Fruit fly (Drosophila melanogaster) whole organism, embryonic: ENCODE results near the gene Ndfip.

Source experiments
- B-H2 ChIP-seq: fragments of 200-800 bp; sonication (Bioruptor generic); optimal IDR thresholded peaks from 2 replicates; lab custom pipeline; 2018; ENCODE audit warnings: missing biosample characterization, mild to moderate bottlenecking, missing genetic modification characterization
- CG10366 ChIP-seq: fragments of 200-800 bp; sonication (Bioruptor generic); IDR thresholded peaks from 2 replicates; pipeline ENCODE4 v1.3.6; 2022; ENCODE audit warnings: missing biosample characterization, missing genetic modification characterization
- CG11093 ChIP-seq: fragments of 200-800 bp; sonication (Bioruptor generic); IDR thresholded peaks from 3 replicates; pipeline ENCODE4 v1.3.6; 2022; ENCODE audit warnings: missing biosample characterization, missing genetic modification characterization
- CG12219 ChIP-seq: fragments of 200-800 bp; sonication (Bioruptor generic); optimal IDR thresholded peaks from 3 replicates; lab custom pipeline; 2018; ENCODE audit warnings: missing biosample characterization, mild to moderate bottlenecking, missing genetic modification characterization
- CG12299 ChIP-seq: fragments of 200-800 bp; sonication (Bioruptor generic); optimal IDR thresholded peaks from 2 replicates; lab custom pipeline; 2018; ENCODE audit warnings: missing biosample characterization, mild to moderate bottlenecking, missing genetic modification characterization
- CG12769 ChIP-seq: fragments of 200-800 bp; sonication (Bioruptor generic); optimal IDR thresholded peaks from 2 replicates; lab custom pipeline; 2019; ENCODE audit warnings: missing biosample characterization, mild to moderate bottlenecking, missing genetic modification characterization, moderate library complexity
- CG13123 ChIP-seq: fragments of 200-800 bp; sonication (Bioruptor generic); optimal IDR thresholded peaks from 2 replicates; lab custom pipeline; 2016; ENCODE audit warnings: missing biosample characterization, missing genetic modification characterization
- CG13296 ChIP-seq: fragments of 200-800 bp; sonication (Bioruptor generic); optimal IDR thresholded peaks from 3 replicates; lab custom pipeline; 2018; ENCODE audit warnings: missing biosample characterization, mild to moderate bottlenecking, missing genetic modification characterization
- CG13424 ChIP-seq: fragments of 200-800 bp; sonication (Bioruptor generic); optimal IDR thresholded peaks from 2 replicates; lab custom pipeline; 2019; ENCODE audit warnings: missing biosample characterization, mild to moderate bottlenecking, missing genetic modification characterization, moderate library complexity
- CG1602 ChIP-seq: fragments of 200-800 bp; sonication (Bioruptor generic); optimal IDR thresholded peaks from 3 replicates; lab custom pipeline; 2016; ENCODE audit warnings: missing biosample characterization, missing genetic modification characterization
- CG3995 ChIP-seq: fragments of 200-800 bp; sonication (Bioruptor generic); optimal IDR thresholded peaks from 3 replicates; lab custom pipeline; 2016; ENCODE audit warnings: missing biosample characterization, missing genetic modification characterization
- CG4282 ChIP-seq: fragments of 200-800 bp; sonication (Bioruptor generic); optimal IDR thresholded peaks from 2 replicates; lab custom pipeline; 2016; ENCODE audit warnings: missing biosample characterization, missing genetic modification characterization
- CG6254 ChIP-seq: fragments of 200-800 bp; sonication (Bioruptor generic); optimal IDR thresholded peaks from 3 replicates; lab custom pipeline; 2017; ENCODE audit warnings: mild to moderate bottlenecking, missing biosample characterization, missing genetic modification reagents, missing genetic modification characterization
- CG6813 ChIP-seq: fragments of 200-800 bp; sonication (Bioruptor generic); optimal IDR thresholded peaks from 2 replicates; lab custom pipeline; 2017; ENCODE audit warnings: missing biosample characterization, missing genetic modification characterization, mild to moderate bottlenecking, moderate library complexity, missing genetic modification reagents
- CG7372 ChIP-seq: fragments of 200-800 bp; sonication (Bioruptor generic); IDR thresholded peaks from 2 replicates; pipeline ENCODE4 v1.3.6; 2022; ENCODE audit warnings: missing biosample characterization, missing genetic modification characterization
- CG7745 ChIP-seq: fragments of 200-800 bp; sonication (Bioruptor generic); optimal IDR thresholded peaks from 2 replicates; lab custom pipeline; 2018; ENCODE audit warnings: missing biosample characterization, mild to moderate bottlenecking, missing genetic modification characterization, moderate library complexity
- CG7987 ChIP-seq: fragments of 200-800 bp; sonication (Bioruptor generic); optimal IDR thresholded peaks from 2 replicates; lab custom pipeline; 2018; ENCODE audit warnings: missing biosample characterization, mild to moderate bottlenecking, missing genetic modification characterization, moderate library complexity
- CG8281 ChIP-seq: fragments of 200-800 bp; sonication (Bioruptor generic); optimal IDR thresholded peaks from 2 replicates; lab custom pipeline; 2018; ENCODE audit warnings: missing biosample characterization, mild to moderate bottlenecking, missing genetic modification characterization, moderate library complexity
- CG8765 ChIP-seq: fragments of 200-800 bp; sonication (Bioruptor generic); IDR thresholded peaks from 2 replicates; pipeline ENCODE4 v1.3.6; 2022; ENCODE audit warnings: missing biosample characterization, missing genetic modification characterization
- Chrac-16 ChIP-seq: fragments of 200-800 bp; sonication (Bioruptor generic); optimal IDR thresholded peaks from 3 replicates; lab custom pipeline; 2016; ENCODE audit warnings: missing biosample characterization, missing genetic modification characterization
- CoRest ChIP-seq: fragments of 200-800 bp; sonication (Bioruptor generic); optimal IDR thresholded peaks from 3 replicates; lab custom pipeline; 2018; ENCODE audit warnings: missing biosample characterization, mild to moderate bottlenecking, missing genetic modification characterization, moderate library complexity
- Dip2 ChIP-seq: fragments of 200-800 bp; sonication (Bioruptor generic); IDR thresholded peaks from 2 replicates; pipeline ENCODE4 v1.3.6; 2022; ENCODE audit warnings: missing biosample characterization, missing genetic modification characterization
- Doc2 ChIP-seq: fragments of 200-800 bp; sonication (Bioruptor generic); IDR thresholded peaks from 2 replicates; pipeline ENCODE4 v1.3.6; 2022; ENCODE audit warnings: missing biosample characterization, missing genetic modification characterization
- E2f1 ChIP-seq: fragments of 200-800 bp; sonication (Bioruptor generic); IDR thresholded peaks from 2 replicates; pipeline ENCODE4 v1.3.6; 2022; ENCODE audit warnings: missing biosample characterization, missing genetic modification characterization
- Eip74EF ChIP-seq, 2 experiments: fragments of 200-800 bp in 1 of 2; fragments of >200 bp in 1 of 2; sonication (Bioruptor generic) in 1 of 2; optimal IDR thresholded peaks; 2 replicates each; lab custom pipeline; 2017 to 2019; ENCODE audit warnings: missing biosample characterization in 2 of 2, missing genetic modification characterization in 2 of 2, mild to moderate bottlenecking in 1 of 2, moderate library complexity in 1 of 2
- HLH4C ChIP-seq: fragments of 200-800 bp; sonication (Bioruptor generic); IDR thresholded peaks from 3 replicates; pipeline ENCODE4 v1.3.6; 2022; ENCODE audit warnings: missing biosample characterization, missing genetic modification characterization; ENCODE audit not compliant: partially characterized antibody
- Hmx ChIP-seq: fragments of 200-800 bp; sonication (Bioruptor generic); optimal IDR thresholded peaks from 2 replicates; lab custom pipeline; 2016; ENCODE audit warnings: missing biosample characterization, missing genetic modification characterization
- Opbp ChIP-seq: fragments of 200-800 bp; sonication (Bioruptor generic); IDR thresholded peaks from 3 replicates; pipeline ENCODE4 v1.3.6; 2022; ENCODE audit warnings: missing biosample characterization, missing genetic modification characterization; ENCODE audit not compliant: partially characterized antibody
- Scr ChIP-seq: fragments of 200-800 bp; sonication (Bioruptor generic); IDR thresholded peaks from 2 replicates; pipeline ENCODE4 v1.3.6; 2022; ENCODE audit warnings: missing biosample characterization, missing genetic modification characterization; ENCODE audit not compliant: partially characterized antibody
- Vsx1 ChIP-seq: fragments of 200-800 bp; sonication (Bioruptor generic); optimal IDR thresholded peaks from 2 replicates; lab custom pipeline; 2017; ENCODE audit warnings: missing biosample characterization, mild to moderate bottlenecking, missing genetic modification characterization, missing genetic modification reagents
- al ChIP-seq: fragments of 200-800 bp; sonication (Bioruptor generic); IDR thresholded peaks from 2 replicates; pipeline ENCODE4 v1.3.6; 2022; ENCODE audit warnings: missing biosample characterization, missing genetic modification characterization
- ase ChIP-seq: fragments of 200-800 bp; sonication (Bioruptor generic); IDR thresholded peaks from 3 replicates; pipeline ENCODE4 v1.3.6; 2022; ENCODE audit warnings: missing biosample characterization, missing genetic modification characterization
- cas ChIP-seq: fragments of 200-800 bp; sonication (Bioruptor generic); IDR thresholded peaks from 2 replicates; pipeline ENCODE4 v1.3.6; 2022; ENCODE audit warnings: missing biosample characterization, missing genetic modification characterization
- chinmo ChIP-seq: fragments of 200-800 bp; sonication (Bioruptor generic); IDR thresholded peaks from 4 replicates; pipeline ENCODE4 v1.3.6; 2022; ENCODE audit warnings: missing biosample characterization, missing genetic modification characterization; ENCODE audit not compliant: partially characterized antibody
- chm ChIP-seq: fragments of 200-800 bp; sonication (Bioruptor generic); IDR thresholded peaks from 2 replicates; pipeline ENCODE4 v1.3.6; 2022; ENCODE audit warnings: missing biosample characterization, missing genetic modification characterization
- dm ChIP-seq: fragments of 200-800 bp; sonication (Bioruptor generic); optimal IDR thresholded peaks from 3 replicates; lab custom pipeline; 2016; ENCODE audit warnings: missing biosample characterization, missing genetic modification characterization
- en ChIP-seq: fragments of 200-800 bp; sonication (Bioruptor generic); optimal IDR thresholded peaks from 2 replicates; lab custom pipeline; 2016; ENCODE audit warnings: missing biosample characterization, missing genetic modification characterization
- eve ChIP-seq, 2 experiments: fragments of >200 bp; optimal IDR thresholded peaks; 2 replicates each; lab custom pipeline; 2017; ENCODE audit warnings: missing biosample characterization in 2 of 2, missing genetic modification characterization in 2 of 2
- fd3F ChIP-seq: fragments of 200-800 bp; sonication (Bioruptor generic); optimal IDR thresholded peaks from 2 replicates; lab custom pipeline; 2018; ENCODE audit warnings: missing biosample characterization, mild to moderate bottlenecking, missing genetic modification characterization, moderate library complexity
- gcm ChIP-seq: fragments of 200-800 bp; sonication (Bioruptor generic); optimal IDR thresholded peaks from 2 replicates; lab custom pipeline; 2019; ENCODE audit warnings: missing biosample characterization, mild to moderate bottlenecking, missing genetic modification characterization, moderate library complexity
- gfzf ChIP-seq: fragments of 200-800 bp; sonication (Bioruptor generic); optimal IDR thresholded peaks from 2 replicates; lab custom pipeline; 2016; ENCODE audit warnings: missing biosample characterization, mild to moderate bottlenecking, missing genetic modification characterization, moderate library complexity
- grn ChIP-seq: fragments of 200-800 bp; sonication (Bioruptor generic); optimal IDR thresholded peaks from 3 replicates; lab custom pipeline; 2017; ENCODE audit warnings: missing biosample characterization, missing genetic modification characterization
- hbn ChIP-seq: fragments of 200-800 bp; sonication (Bioruptor generic); IDR thresholded peaks from 2 replicates; pipeline ENCODE4 v1.3.6; 2022; ENCODE audit warnings: missing biosample characterization, missing genetic modification characterization; ENCODE audit not compliant: partially characterized antibody
- lab ChIP-seq: fragments of 200-800 bp; sonication (Bioruptor generic); optimal IDR thresholded peaks from 3 replicates; lab custom pipeline; 2017; ENCODE audit warnings: missing biosample characterization, missing genetic modification characterization, mild to moderate bottlenecking, moderate library complexity, missing genetic modification reagents
- repo ChIP-seq: fragments of 200-800 bp; sonication (Bioruptor generic); optimal IDR thresholded peaks from 2 replicates; lab custom pipeline; 2016; ENCODE audit warnings: missing biosample characterization, missing genetic modification characterization
- sc ChIP-seq, 3 experiments: fragments of >200 bp in 2 of 3; fragments of 200-800 bp in 1 of 3; sonication (Bioruptor generic) in 1 of 3; optimal IDR thresholded peaks; 2 replicates in 2 of 3; 3 replicates in 1 of 3; lab custom pipeline; 2017; ENCODE audit warnings: mild to moderate bottlenecking in 1 of 3, missing biosample characterization in 1 of 3, missing genetic modification characterization in 1 of 3, missing genetic modification reagents in 1 of 3
- sisA ChIP-seq: fragments of 200-800 bp; sonication (Bioruptor generic); IDR thresholded peaks from 2 replicates; pipeline ENCODE4 v1.3.6; 2022; ENCODE audit warnings: missing biosample characterization, missing genetic modification characterization
- sug ChIP-seq: fragments of 200-800 bp; optimal IDR thresholded peaks from 2 replicates; lab custom pipeline; 2019; ENCODE audit warnings: missing biosample characterization, mild to moderate bottlenecking, missing genetic modification characterization, moderate library complexity
- tap ChIP-seq: fragments of 200-800 bp; optimal IDR thresholded peaks from 3 replicates; lab custom pipeline; 2019; ENCODE audit warnings: missing biosample characterization, mild to moderate bottlenecking, missing genetic modification characterization, moderate library complexity
- toy ChIP-seq: fragments of 200-800 bp; sonication (Bioruptor generic); IDR thresholded peaks from 2 replicates; pipeline ENCODE4 v1.3.6; 2022; ENCODE audit warnings: missing biosample characterization, missing genetic modification characterization

The Ndfip gene

DNA sequence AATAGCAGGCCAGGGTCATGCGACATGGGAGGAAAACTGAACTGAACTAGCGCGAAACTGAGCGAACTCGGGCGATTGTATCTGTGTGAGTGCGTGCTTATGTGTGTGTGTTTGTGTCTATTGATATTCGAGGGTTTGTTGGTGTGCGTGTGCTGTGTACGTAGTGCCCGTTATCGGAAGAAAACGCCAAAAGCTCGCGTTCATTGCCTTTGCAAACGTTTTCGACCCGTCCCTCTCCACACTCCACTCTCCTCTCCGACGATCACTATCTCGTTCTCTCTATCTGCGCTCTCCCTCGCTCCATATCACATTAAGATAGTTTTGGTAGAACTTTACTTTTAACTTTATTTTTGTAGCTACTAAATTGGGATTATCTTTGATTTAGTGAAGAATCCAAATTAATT lies 37.2 kb downstream of the Ndfip start (continued):
- TF ChIP-seq lab (peak; percentile 26), CG8765 (GFP tag; lab: Robert Waterston, UW) (no peak), tap (tag; lab: Kevin White, UChicago) (no peak), CG13424 (tag; lab: Kevin White, UChicago) (no peak), CG1602 (no peak), CG4282 (GFP tag; lab: Kevin White, UChicago) (no peak), al (GFP tag; lab: Robert Waterston, UW) (no peak), E2f1 (GFP tag; lab: Robert Waterston, UW) (peak; percentile 37; the same call in 1 of the 2 replicates), Scr (GFP tag; lab: Robert Waterston, UW) (no peak), Opbp (GFP tag; lab: Robert Waterston, UW) (no peak), Chrac-16 (GFP tag; lab: Kevin White, UChicago) (no peak), chm (GFP tag; lab: Robert Waterston, UW) (peak; percentile 42; the same call in 1 of the 2 replicates), fd3F (GFP tag; lab: Kevin White, UChicago) (peak; percentile 2), CG12219 (no peak), CG12299 (tag; lab: Kevin White, UChicago) (no peak), CG7987 (GFP tag; lab: Kevin White, UChicago) (no peak), CG10366 (GFP tag; lab: Robert Waterston, UW) (no peak), repo (GFP tag; lab: Kevin White, UChicago) (no peak), Hmx (GFP tag; lab: Kevin White, UChicago) (no peak), CG6813 (GFP tag; lab: Kevin White, UChicago) (no peak), Dip2 (GFP tag; lab: Robert Waterston, UW) (no peak), gfzf (no peak), Doc2 (GFP tag; lab: Robert Waterston, UW) (no peak), en (GFP tag; lab: Kevin White, UChicago) (no peak), B-H2 (GFP tag; lab: Kevin White, UChicago) (no peak), ase (GFP tag; lab: Robert Waterston, UW) (no peak), toy (no peak), hbn (GFP tag; lab: Robert Waterston, UW) (no peak), CoRest (tag; lab: Kevin White, UChicago) (no peak), sisA (GFP tag; lab: Robert Waterston, UW) (no peak)

DNA sequence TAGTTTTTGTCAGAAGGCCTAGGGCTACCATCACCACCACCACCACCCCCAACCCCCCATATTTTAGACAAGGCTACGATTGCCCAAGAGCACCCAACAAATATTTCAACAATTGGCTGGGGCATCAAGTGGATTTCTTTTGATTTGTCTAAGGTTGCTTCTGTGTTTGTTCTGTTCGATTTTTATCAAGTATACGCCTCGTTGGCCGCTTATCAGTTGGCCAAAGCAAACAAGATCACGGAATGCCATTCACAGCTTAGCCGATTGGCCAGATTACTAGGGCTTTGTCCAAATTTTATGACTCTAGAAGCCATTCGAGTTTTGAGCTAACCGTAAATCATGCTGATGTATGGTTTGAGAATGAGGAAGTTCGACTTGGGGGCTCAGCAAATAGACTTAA lies 38.2 kb downstream of the Ndfip start:
- no peak for TF ChIP-seq cas
- no peak for TF ChIP-seq dm (GFP tag; lab: Kevin White, UChicago)
- TF ChIP-seq CG13123: no peak
- TF ChIP-seq CG12769 (tag; lab: Kevin White, UChicago): no peak
- peak; percentile 41 for TF ChIP-seq Vsx1 (GFP tag; lab: Kevin White, UChicago)
- TF ChIP-seq grn (GFP tag; lab: Kevin White, UChicago): peak; percentile 84
- TF ChIP-seq CG3995: peak; percentile 24
- TF ChIP-seq eve (GFP tag; optimal IDR thresholded peaks at IDR 0.05; lab: Kevin White, UChicago): peak in 1 of 2 experiments; percentile 10
- peak; percentile 65; the same call in 1 of the 4 replicates for TF ChIP-seq chinmo (GFP tag; lab: Robert Waterston, UW)
- no peak for TF ChIP-seq CG12219
- TF ChIP-seq HLH4C (GFP tag; lab: Robert Waterston, UW): no peak
- TF ChIP-seq sc (optimal IDR thresholded peaks at IDR 0.05; lab: Kevin White, UChicago): no peak
- TF ChIP-seq sc (GFP tag; optimal IDR thresholded peaks at IDR 0.05; lab: Kevin White, UChicago): no peak
- TF ChIP-seq CG13296 (GFP tag; lab: Kevin White, UChicago): peak; percentile 49
- TF ChIP-seq gcm (GFP tag; lab: Kevin White, UChicago): no peak
- no peak for TF ChIP-seq CG8281 (tag; lab: Kevin White, UChicago)
- TF ChIP-seq Eip74EF (GFP tag; optimal IDR thresholded peaks at IDR 0.05; lab: Kevin White, UChicago): peak in 1 of 2 experiments; percentile 71
- no peak for TF ChIP-seq CG6254 (GFP tag; lab: Kevin White, UChicago)
- peak; percentile 27 for TF ChIP-seq sug (tag; lab: Kevin White, UChicago)
- no peak for TF ChIP-seq B-H2 (GFP tag; lab: Kevin White, UChicago)
- TF ChIP-seq CG7745: no peak
- peak; percentile 49; the same call in 1 of the 2 replicates for TF ChIP-seq CG7372 (GFP tag; lab: Robert Waterston, UW)
- TF ChIP-seq CG11093 (GFP tag; lab: Robert Waterston, UW): no peak
